Worm (Caenorhabditis elegans) whole organism, L1 larva: ENCODE results near the gene rps-13.

Source experiments
- ama-1 ChIP-seq: fragments of 150-350 bp; optimal IDR thresholded peaks from 2 replicates; lab custom pipeline; 2014
- ceh-8 ChIP-seq: fragments of 200-800 bp; sonication (Bioruptor generic); optimal IDR thresholded peaks from 2 replicates; lab custom pipeline; 2018; ENCODE audit warnings: mild to moderate bottlenecking, missing genetic modification characterization, moderate library complexity, missing compliant biosample characterization
- ceh-82 ChIP-seq, 3 experiments: fragments of 150-350 bp in 1 of 3; sonication (generic microtip) in 2 of 3; optimal IDR thresholded peaks; 2 replicates each; lab custom pipeline; 2014 to 2017; ENCODE audit warnings: missing biosample characterization in 3 of 3, missing genetic modification characterization in 3 of 3
- ceh-90 ChIP-seq: sonication (generic microtip); optimal IDR thresholded peaks from 2 replicates; lab custom pipeline; 2016; ENCODE audit warnings: missing genetic modification characterization, missing compliant biosample characterization
- lin-14 ChIP-seq: fragments of 200-800 bp; sonication (Bioruptor generic); optimal IDR thresholded peaks from 2 replicates; lab custom pipeline; 2018; ENCODE audit warnings: mild to moderate bottlenecking, missing genetic modification characterization, moderate library complexity, missing compliant biosample characterization
- nhr-237 ChIP-seq: fragments of 150-350 bp; optimal IDR thresholded peaks from 2 replicates; lab custom pipeline; 2014; ENCODE audit warnings: missing biosample characterization, missing genetic modification characterization
- nhr-28 ChIP-seq: fragments of 150-350 bp; optimal IDR thresholded peaks from 2 replicates; lab custom pipeline; 2014; ENCODE audit warnings: missing biosample characterization, missing genetic modification characterization
- skn-1 ChIP-seq: fragments of 150-350 bp; optimal IDR thresholded peaks from 2 replicates; lab custom pipeline; 2014; ENCODE audit warnings: missing biosample characterization, missing genetic modification characterization
- snu-23 ChIP-seq: sonication (generic microtip); optimal IDR thresholded peaks from 2 replicates; lab custom pipeline; 2016; ENCODE audit warnings: missing genetic modification characterization, missing compliant biosample characterization
- unc-62 ChIP-seq: fragments of 150-350 bp; optimal IDR thresholded peaks from 2 replicates; lab custom pipeline; 2014; ENCODE audit warnings: missing biosample characterization, missing genetic modification reagents, missing genetic modification characterization

ce11 chrIII:6356007-6356406, 18.8 kb downstream of the rps-13 start:
- TF ChIP-seq ama-1 (lab: Kevin White, UChicago) (no peak), unc-62 (GFP tag; lab: Kevin White, UChicago) (no peak), nhr-28 (tag; lab: Kevin White, UChicago) (no peak), lin-14 (GFP tag; lab: Kevin White, UChicago) (peak; percentile 28), ceh-8 (no peak), nhr-237 (tag; lab: Kevin White, UChicago) (no peak), ceh-90 (tag; lab: Kevin White, UChicago) (no peak), snu-23 (peak; percentile 44), ceh-82 (tag; optimal IDR thresholded peaks at IDR 0.05; lab: Kevin White, UChicago) (no peak), skn-1 (tag; lab: Kevin White, UChicago) (no peak)
